Worm (Caenorhabditis elegans): ENCODE data around the gene aqp-4.

The aqp-4 gene

ce11 chrV:9744934-9745333, 7.6 kb downstream of the aqp-4 start, which contains the start of gene F58E6.13:
Gene F58E6.13 (plus strand): TSS chrV:9745234.
- no peak for TF ChIP-seq unc-39 (tag; optimal IDR thresholded peaks at IDR 0.05)
- no peak for TF ChIP-seq zfp-2 (tag; optimal IDR thresholded peaks at IDR 0.05)
- no peak for TF ChIP-seq F26F4.8 (GFP tag; conservative IDR thresholded peaks at IDR 0.05)
- no peak for TF ChIP-seq mes-2 (tag; optimal IDR thresholded peaks at IDR 0.05; ENCODE audit: poor library complexity, severe bottlenecking)
- TF ChIP-seq ces-1 (GFP tag; optimal IDR thresholded peaks at IDR 0.05): no peak
- no peak for TF ChIP-seq tra-1 (GFP tag; IDR thresholded peaks at IDR 0.05)
- no peak for TF ChIP-seq spr-3 (GFP tag; optimal IDR thresholded peaks at IDR 0.05)
- no peak for TF ChIP-seq nhr-48 (tag; optimal IDR thresholded peaks at IDR 0.05)
- TF ChIP-seq sdz-12 (GFP tag; optimal IDR thresholded peaks at IDR 0.05): no peak
- TF ChIP-seq egl-27 (tag; optimal IDR thresholded peaks at IDR 0.05): no peak
- TF ChIP-seq skn-1 (tag; optimal IDR thresholded peaks at IDR 0.05): no peak

- TF ChIP-seq ces-1 (GFP tag; optimal IDR thresholded peaks at IDR 0.05) (no peak), skn-1 (tag; optimal IDR thresholded peaks at IDR 0.05) (no peak), dve-1 (tag; optimal IDR thresholded peaks at IDR 0.05; ENCODE audit: insufficient read depth) (no peak), F37D6.2 (tag; optimal IDR thresholded peaks at IDR 0.05) (no peak), madf-5 (GFP tag; IDR thresholded peaks at IDR 0.05) (no peak), snpc-1.2 (GFP tag; IDR thresholded peaks at IDR 0.05) (no peak), unc-130 (GFP tag; optimal IDR thresholded peaks at IDR 0.05) (no peak), dmd-8 (GFP tag; IDR thresholded peaks at IDR 0.05) (no peak), nhr-11 (tag; optimal IDR thresholded peaks at IDR 0.05) (no peak), hlh-11 (tag; optimal IDR thresholded peaks at IDR 0.05) (no peak), zip-2 (tag; optimal IDR thresholded peaks at IDR 0.05) (no peak), vab-7 (GFP tag; IDR thresholded peaks at IDR 0.05) (no peak), mxl-3 (GFP tag; optimal IDR thresholded peaks at IDR 0.05) (no peak)
Measured at ce11 chrV:9750308-9750707, 13.0 kb downstream of the aqp-4 start, which contains the start of gene F58E6.4. Gene F58E6.4 (minus strand): TSS chrV:9750408.

ce11 chrV:9752918-9753317, 15.6 kb downstream of the aqp-4 start, which contains the start of gene F58E6.6:
Gene F58E6.6 (minus strand): TSS chrV:9753018.
- TF ChIP-seq lim-7 (GFP tag; IDR thresholded peaks at IDR 0.05) (no peak), F49E8.2 (tag; optimal IDR thresholded peaks at IDR 0.05; ENCODE audit: borderline replicate concordance) (no peak), lin-13 (GFP tag; optimal IDR thresholded peaks at IDR 0.05) (no peak), ceh-44 (GFP tag; IDR thresholded peaks at IDR 0.05) (no peak), fkh-10 (GFP tag; optimal IDR thresholded peaks at IDR 0.05) (no peak), Y5F2A.4 (GFP tag; optimal IDR thresholded peaks at IDR 0.05) (no peak), cey-2 (tag; optimal IDR thresholded peaks at IDR 0.05; ENCODE audit: borderline replicate concordance, insufficient read depth) (no peak), zip-2 (tag; optimal IDR thresholded peaks at IDR 0.05) (no peak), daf-19 (GFP tag; conservative IDR thresholded peaks at IDR 0.05) (no peak), dmd-6 (GFP tag; IDR thresholded peaks at IDR 0.05) (no peak), snpc-4 (tag; optimal IDR thresholded peaks at IDR 0.05) (no peak), attf-4 (tag; optimal IDR thresholded peaks at IDR 0.05) (no peak), nhr-11 (tag; optimal IDR thresholded peaks at IDR 0.05) (no peak), lsy-2 (tag; optimal IDR thresholded peaks at IDR 0.05) (no peak), tra-1 (GFP tag; IDR thresholded peaks at IDR 0.05) (no peak), R02D3.7 (tag; optimal IDR thresholded peaks at IDR 0.05) (no peak), nhr-77 (tag; optimal IDR thresholded peaks at IDR 0.05) (no peak), lin-38 (GFP tag; IDR thresholded peaks at IDR 0.05) (no peak), arid-1 (GFP tag; conservative IDR thresholded peaks at IDR 0.05) (no peak)

Measured in whole organism, L4 larva.